Fruit fly (Drosophila melanogaster): ENCODE data around the gene yip2.

Gene yip2

dm6 chr2L:9894871-9895364 lies 20.1 kb upstream of the yip2 start, which contains the start of gene Bka (continued):
- TF ChIP-seq onecut (GFP tag; IDR thresholded peaks at IDR 0.05): peak; percentile 34; the same call in 1 of the 2 replicates
- TF ChIP-seq CG3281 (GFP tag; optimal IDR thresholded peaks at IDR 0.05): peak; percentile 70
- TF ChIP-seq CG12299 (tag; optimal IDR thresholded peaks at IDR 0.05): peak; percentile 11
- no peak for TF ChIP-seq rib (GFP tag; IDR thresholded peaks at IDR 0.05)
- peak; percentile 2 for TF ChIP-seq CG3163 (GFP tag; optimal IDR thresholded peaks at IDR 0.05)
- TF ChIP-seq org-1 (GFP tag; optimal IDR thresholded peaks at IDR 0.05): peak; percentile 8
- peak; percentile 86 for TF ChIP-seq Dref (GFP tag; IDR thresholded peaks at IDR 0.05)
- peak; percentile 97 for TF ChIP-seq inv (GFP tag; IDR thresholded peaks at IDR 0.05; ENCODE audit: partially characterized antibody)
- TF ChIP-seq CG4617 (GFP tag; optimal IDR thresholded peaks at IDR 0.05; ENCODE audit: borderline replicate concordance): peak; percentile 46
- peak; percentile 54 for TF ChIP-seq unpg (GFP tag; optimal IDR thresholded peaks at IDR 0.05)
- TF ChIP-seq tna (GFP tag; IDR thresholded peaks at IDR 0.05; ENCODE audit: partially characterized antibody): peak; percentile 92
- TF ChIP-seq Med (GFP tag): peak; percentile 93
- peak; percentile 88 for TF ChIP-seq sd (tag; optimal IDR thresholded peaks at IDR 0.05)
- no peak for TF ChIP-seq repo (GFP tag; optimal IDR thresholded peaks at IDR 0.05)
- peak; percentile 75 for TF ChIP-seq sug (tag; optimal IDR thresholded peaks at IDR 0.05)
- TF ChIP-seq odd (GFP tag; optimal IDR thresholded peaks at IDR 0.05): peak; percentile 73
- TF ChIP-seq bsh (GFP tag; optimal IDR thresholded peaks at IDR 0.05): peak in 1 of 2 experiments; percentile 56
- TF ChIP-seq sima (GFP tag; optimal IDR thresholded peaks at IDR 0.05): no peak
- TF ChIP-seq CG11696 (GFP tag; IDR thresholded peaks at IDR 0.05): no peak
- TF ChIP-seq CG1602 (GFP tag; optimal IDR thresholded peaks at IDR 0.05): no peak
- TF ChIP-seq slp2 (GFP tag; optimal IDR thresholded peaks at IDR 0.05): no peak
- peak; percentile 93 for TF ChIP-seq CG7963 (GFP tag; IDR thresholded peaks at IDR 0.05; ENCODE audit: partially characterized antibody)
- peak; percentile 34 for TF ChIP-seq CG7271 (tag; optimal IDR thresholded peaks at IDR 0.05)
- TF ChIP-seq ac (GFP tag; optimal IDR thresholded peaks at IDR 0.05): no peak
- TF ChIP-seq crc (GFP tag; optimal IDR thresholded peaks at IDR 0.05): no peak
- TF ChIP-seq CG13424 (tag; optimal IDR thresholded peaks at IDR 0.05): peak; percentile 53
- no peak for TF ChIP-seq gro (GFP tag; optimal IDR thresholded peaks at IDR 0.05)
- TF ChIP-seq E2f2 (GFP tag; IDR thresholded peaks at IDR 0.05): peak; percentile 79
- TF ChIP-seq Oaz (GFP tag; IDR thresholded peaks at IDR 0.05): no peak
- TF ChIP-seq Trl (optimal IDR thresholded peaks at IDR 0.05): no peak
- peak; percentile 25 for TF ChIP-seq Trl (GFP tag; optimal IDR thresholded peaks at IDR 0.05)
- no peak for TF ChIP-seq bab2 (GFP tag; optimal IDR thresholded peaks at IDR 0.05)
- peak in 1 of 2 experiments; percentile 50 for TF ChIP-seq insv (GFP tag; optimal IDR thresholded peaks at IDR 0.05)
- no peak for TF ChIP-seq CHES-1-like (GFP tag; optimal IDR thresholded peaks at IDR 0.05)
- TF ChIP-seq Rx (GFP tag; IDR thresholded peaks at IDR 0.05): no peak
- TF ChIP-seq Dp (GFP tag; optimal IDR thresholded peaks at IDR 0.05): peak; percentile 68
- TF ChIP-seq gcm2 (GFP tag; optimal IDR thresholded peaks at IDR 0.05): no peak
- peak; percentile 30 for TF ChIP-seq CG9817 (tag; optimal IDR thresholded peaks at IDR 0.05)
- TF ChIP-seq tap (tag; optimal IDR thresholded peaks at IDR 0.05): peak; percentile 56
- peak; percentile 18 for TF ChIP-seq Xbp1 (GFP tag; optimal IDR thresholded peaks at IDR 0.05)
- no peak for TF ChIP-seq vfl (GFP tag; optimal IDR thresholded peaks at IDR 0.05)
- peak; percentile 6 for TF ChIP-seq CG12219 (GFP tag; optimal IDR thresholded peaks at IDR 0.05)
- peak; percentile 62 for TF ChIP-seq CG18619 (GFP tag; optimal IDR thresholded peaks at IDR 0.05)
- peak; percentile 40 for TF ChIP-seq wek (GFP tag; optimal IDR thresholded peaks at IDR 0.05)
- no peak for TF ChIP-seq HLH3B (GFP tag; IDR thresholded peaks at IDR 0.05)
- TF ChIP-seq Dip3 (GFP tag; optimal IDR thresholded peaks at IDR 0.05): no peak
- TF ChIP-seq CG32767 (GFP tag; IDR thresholded peaks at IDR 0.05): no peak
- TF ChIP-seq CG13287 (GFP tag; IDR thresholded peaks at IDR 0.05; ENCODE audit: partially characterized antibody): peak; percentile 99
- TF ChIP-seq vvl (GFP tag; IDR thresholded peaks at IDR 0.05): peak; percentile 85
- peak in 1 of 3 experiments; percentile 78 for TF ChIP-seq Stat92E (GFP tag; optimal IDR thresholded peaks at IDR 0.05)
- TF ChIP-seq Hmx (GFP tag; optimal IDR thresholded peaks at IDR 0.05): no peak

All from whole organism, embryonic.